Fruit fly (Drosophila melanogaster) whole organism, larva: Measurements from ENCODE around the gene PH4alphaMP.
A peak's percentile ranks its signal among the peaks of the same experiment; 100 is the strongest.

Experiments
- noc ChIP-seq: fragments of 200-800 bp; sonication (Bioruptor generic); optimal IDR thresholded peaks from 3 replicates; lab custom pipeline; 2019; ENCODE audit warnings: missing biosample characterization, mild to moderate bottlenecking, missing genetic modification characterization, moderate library complexity

The PH4alphaMP gene

dm6 chr3R:30465775-30466494 lies 30.0 kb downstream of the PH4alphaMP start, which contains the start of gene PH4alphaEFB:
TSS of gene PH4alphaEFB (plus strand) at chr3R:30466050.
- no peak for TF ChIP-seq noc (tag; lab: Kevin White, UChicago)

- no peak for TF ChIP-seq noc (tag; lab: Kevin White, UChicago)
These were observed 31.7 kb downstream of the PH4alphaMP start for dm6 chr3R:30464244-30464643.

dm6 chr3R:30461608-30462243 lies 34.2 kb downstream of the PH4alphaMP start:
- peak; percentile 26 for TF ChIP-seq noc (tag; lab: Kevin White, UChicago)

- TF ChIP-seq noc (tag; lab: Kevin White, UChicago), result no peak
These were observed 35.8 kb downstream of the PH4alphaMP start for dm6 chr3R:30460187-30460586.

dm6 chr3R:30459066-30459935 lies 36.7 kb downstream of the PH4alphaMP start, which contains the start of the genes CG2224 and CDase:
TSS of gene CG2224 (minus strand) at chr3R:30459300.
TSS of gene CDase (plus strand) at chr3R:30459521.
- TF ChIP-seq noc (tag; lab: Kevin White, UChicago), result no peak

dm6 chr3R:30455817-30456544 lies 40.0 kb downstream of the PH4alphaMP start, which contains the start of gene aralar1:
TSS of gene aralar1 (minus strand) at chr3R:30455867.
- TF ChIP-seq noc (tag; lab: Kevin White, UChicago), result no peak

dm6 chr3R:30454442-30454841 lies 41.5 kb downstream of the PH4alphaMP start:
- TF ChIP-seq noc (tag; lab: Kevin White, UChicago), result no peak

dm6 chr3R:30453236-30453635 lies 42.7 kb downstream of the PH4alphaMP start:
- TF ChIP-seq noc (tag; lab: Kevin White, UChicago), result no peak

- TF ChIP-seq noc (tag; lab: Kevin White, UChicago), result no peak
These were observed 45.1 kb downstream of the PH4alphaMP start for dm6 chr3R:30450690-30451343.

- TF ChIP-seq noc (tag; lab: Kevin White, UChicago), result peak; percentile 56
These were observed 45.7 kb downstream of the PH4alphaMP start for dm6 chr3R:30450224-30450623.

dm6 chr3R:30449446-30449845 lies 46.5 kb downstream of the PH4alphaMP start:
- TF ChIP-seq noc (tag; lab: Kevin White, UChicago), result peak; percentile 70

dm6 chr3R:30444946-30445345 lies 51.0 kb downstream of the PH4alphaMP start, which contains the start of gene Osi23:
TSS of gene Osi23 (minus strand) at chr3R:30445046.
- no peak for TF ChIP-seq noc (tag; lab: Kevin White, UChicago)

dm6 chr3R:30443549-30444133 lies 52.3 kb downstream of the PH4alphaMP start, which contains the start of gene CG15537:
TSS of gene CG15537 (minus strand) at chr3R:30443599.
- TF ChIP-seq noc (tag; lab: Kevin White, UChicago), result no peak
